Fruit fly (Drosophila melanogaster) whole organism, larva: ENCODE measurements around the gene CG4619.

ENCODE experiments used
- noc ChIP-seq: fragments of 200-800 bp; sonication (Bioruptor generic); optimal IDR thresholded peaks from 3 replicates; lab custom pipeline; 2019; ENCODE audit warnings: missing biosample characterization, mild to moderate bottlenecking, missing genetic modification characterization, moderate library complexity

The CG4619 gene

DNA sequence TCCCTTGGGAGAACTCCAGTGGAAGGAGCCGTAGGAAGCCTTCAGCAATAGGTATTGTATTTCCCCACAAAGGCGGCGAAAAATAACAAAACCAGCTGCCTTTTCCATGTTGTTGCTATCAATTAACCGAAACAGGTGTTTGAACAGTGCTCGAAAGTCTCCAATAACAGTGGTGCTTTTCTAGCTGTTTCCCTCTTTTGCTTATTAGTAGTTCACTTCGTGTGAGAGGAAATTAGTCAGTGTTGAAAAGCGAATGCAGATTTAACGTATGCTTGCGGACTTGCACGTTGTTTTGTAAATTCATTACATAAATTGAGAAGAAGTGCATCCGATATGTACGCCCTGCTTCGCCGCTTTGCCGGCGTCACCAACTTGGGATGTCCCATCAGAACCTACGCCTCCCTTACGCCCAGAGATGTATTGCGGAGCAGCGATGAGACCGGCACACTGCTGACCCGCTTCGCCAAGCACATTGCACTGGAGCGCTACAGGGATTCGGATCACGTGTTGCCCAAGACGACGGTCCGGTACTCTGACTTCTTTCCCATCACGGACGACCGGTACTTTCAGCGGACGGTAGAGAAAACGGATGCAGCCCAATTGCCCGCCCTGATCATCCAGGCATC lies at the start of gene CG4619, which contains the start of gene Datp:
Gene CG4619, plus strand, starts transcription at position 233 of the 626 bp plus-strand sequence.
Gene Datp, minus strand, starts transcription at position 160 of the 626 bp plus-strand sequence.
- TF ChIP-seq noc (tag; lab: Kevin White, UChicago), result peak; percentile 43

DNA sequence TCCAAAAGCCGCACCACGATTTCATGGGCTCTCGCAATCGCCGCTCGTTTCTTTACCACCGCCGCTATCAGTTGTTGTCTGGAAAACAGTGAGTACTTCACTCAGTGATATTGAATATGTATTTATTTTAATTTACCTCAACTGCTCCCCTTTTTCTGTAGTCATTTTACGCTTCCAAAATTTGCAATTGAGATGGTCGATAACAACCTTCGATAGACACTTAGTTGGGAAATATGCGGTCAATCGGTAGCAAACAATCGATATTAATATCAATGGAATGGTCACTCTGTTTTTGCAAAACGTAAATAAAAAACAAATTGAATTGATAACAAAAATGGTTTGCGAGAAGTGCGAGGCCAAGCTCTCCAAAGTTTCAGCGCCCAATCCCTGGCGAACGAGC lies 48.1 kb upstream of the CG4619 start, which contains the start of the genes CG34183 and CG4537:
Gene CG34183, minus strand, starts transcription at position 197 of the 400 bp plus-strand sequence.
Gene CG4537, plus strand, starts transcription at position 310 of the 400 bp plus-strand sequence.
- TF ChIP-seq noc (tag; lab: Kevin White, UChicago), result no peak

dm6 chr2L:9893183-9893582 lies 45.5 kb upstream of the CG4619 start, which contains the start of gene mtDNA-helicase:
mtDNA-helicase (minus strand) TSS chr2L:9893446.
- TF ChIP-seq noc (tag; lab: Kevin White, UChicago), result no peak

DNA sequence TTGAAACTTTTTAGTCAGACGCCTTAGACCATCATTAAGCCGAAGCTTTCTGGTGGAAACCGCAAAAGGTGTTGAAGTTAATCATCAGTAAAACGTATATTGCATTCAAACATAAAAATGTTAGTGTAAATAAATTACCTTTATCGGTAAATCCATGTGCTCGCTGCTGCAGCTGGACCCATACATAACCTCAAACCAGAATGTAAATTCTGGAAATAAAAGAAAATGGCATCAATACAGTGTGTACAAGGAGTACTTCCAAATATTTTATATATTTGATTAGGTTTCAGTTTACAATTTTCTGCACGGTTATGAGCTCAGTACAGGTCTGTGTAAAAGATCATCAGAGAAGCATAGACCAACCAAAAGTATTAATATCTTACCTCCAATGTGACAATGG lies 44.5 kb upstream of the CG4619 start:
- no peak for TF ChIP-seq noc (tag; lab: Kevin White, UChicago)

- TF ChIP-seq noc (tag; lab: Kevin White, UChicago), result peak; percentile 52
Observed at dm6 chr2L:9894871-9895364, 43.7 kb upstream of the CG4619 start, which contains the start of gene Bka. Bka (plus strand) TSS chr2L:9895287.

DNA sequence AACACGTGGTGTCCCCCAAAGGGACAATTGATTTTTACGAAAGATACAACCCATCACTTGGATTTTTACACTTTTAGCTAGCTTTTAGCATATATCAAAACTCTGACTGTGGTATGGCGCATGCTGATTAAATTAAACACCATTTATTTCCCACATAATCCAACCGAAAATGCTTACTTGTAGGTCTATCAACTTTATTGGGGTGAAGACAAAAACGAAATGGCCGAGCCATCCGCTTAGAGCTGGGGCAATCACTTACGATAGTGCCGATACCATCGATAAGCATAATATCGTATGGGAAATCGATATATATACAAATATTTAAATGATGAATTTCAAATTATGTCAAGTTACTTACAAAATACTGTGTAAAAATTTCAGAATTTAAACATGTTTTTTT lies 41.4 kb upstream of the CG4619 start, which contains the start of gene RpS2:
Gene RpS2, minus strand, starts transcription at position 257 of the 400 bp plus-strand sequence.
- TF ChIP-seq noc (tag; lab: Kevin White, UChicago), result peak; percentile 20

DNA sequence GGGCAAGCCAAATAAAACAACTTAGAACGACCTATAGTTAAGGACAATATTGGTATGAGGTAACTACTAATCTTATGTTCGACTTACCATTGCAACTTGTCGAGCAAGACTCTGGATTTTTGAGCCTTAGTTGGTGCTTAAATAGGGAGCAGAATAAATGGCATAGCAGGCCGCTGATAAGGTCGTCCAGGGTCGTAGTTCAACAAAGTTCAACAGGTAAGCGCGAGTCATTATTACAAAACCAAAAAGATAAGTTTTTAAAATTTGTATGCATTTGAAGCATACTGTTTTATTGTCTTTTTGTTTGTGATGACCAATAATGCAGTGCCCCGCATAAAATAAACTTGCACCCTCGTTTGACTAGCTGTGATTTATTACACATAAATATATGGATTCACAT lies 35.6 kb upstream of the CG4619 start, which contains the start of gene Muc30E:
Gene Muc30E, minus strand, starts transcription at position 101 of the 400 bp plus-strand sequence.
- no peak for TF ChIP-seq noc (tag; lab: Kevin White, UChicago)

DNA sequence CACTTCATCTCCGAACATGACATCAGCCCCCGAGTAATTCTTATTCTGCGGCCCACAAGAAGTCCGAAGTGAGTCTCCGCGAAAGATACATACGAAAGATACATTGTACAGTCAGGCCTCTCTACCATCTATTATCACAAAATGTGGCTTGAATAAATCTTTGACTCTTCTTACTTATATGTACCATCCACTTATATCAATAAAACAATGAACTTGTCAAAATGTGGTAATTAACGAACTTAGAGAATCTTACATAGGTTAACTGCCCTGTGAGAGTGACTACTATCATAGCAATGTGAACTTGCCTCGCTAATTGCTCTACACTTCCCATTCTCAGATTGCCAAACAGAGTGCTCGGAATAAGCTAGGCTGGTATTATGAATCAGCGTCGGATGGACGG lies 32.0 kb upstream of the CG4619 start:
- no peak for TF ChIP-seq noc (tag; lab: Kevin White, UChicago)

dm6 chr2L:9907320-9908256 lies 31.1 kb upstream of the CG4619 start:
- TF ChIP-seq noc (tag; lab: Kevin White, UChicago), result no peak

DNA sequence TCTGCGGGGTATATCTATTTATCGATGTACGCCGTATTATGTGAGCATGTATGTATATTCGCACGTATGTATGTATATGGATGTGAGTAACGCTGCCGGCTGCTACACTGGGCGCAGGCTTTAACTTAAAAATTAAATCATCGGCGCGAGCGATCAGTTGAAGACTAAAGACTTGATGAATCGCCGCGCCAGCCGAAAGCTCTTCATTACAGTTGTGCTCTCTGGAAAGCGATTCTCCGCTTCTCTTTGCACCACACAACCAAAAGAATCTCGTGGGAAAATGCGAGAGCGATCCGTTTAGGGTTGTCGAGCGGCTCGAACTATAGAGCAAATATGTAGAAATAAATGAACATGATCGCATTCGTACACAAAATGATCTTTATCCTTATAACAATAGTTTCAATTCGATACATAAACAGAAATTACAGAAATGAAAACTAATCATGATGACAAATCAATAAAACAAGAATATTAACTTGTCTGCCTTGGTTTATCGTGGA lies 30.1 kb upstream of the CG4619 start, which contains the start of gene CG13124:
Gene CG13124, minus strand, starts transcription at position 166 of the 500 bp plus-strand sequence.
- no peak for TF ChIP-seq noc (tag; lab: Kevin White, UChicago)

- TF ChIP-seq noc (tag; lab: Kevin White, UChicago), result peak; percentile 25
Observed at dm6 chr2L:9911783-9912182, 26.9 kb upstream of the CG4619 start.

- TF ChIP-seq noc (tag; lab: Kevin White, UChicago), result no peak
Observed at dm6 chr2L:9912570-9913260, 25.9 kb upstream of the CG4619 start, which contains the start of the genes Etl1 and Srp54. Etl1 (minus strand) TSS chr2L:9912608. Srp54 (plus strand) TSS chr2L:9912911.

- peak; percentile 70 for TF ChIP-seq noc (tag; lab: Kevin White, UChicago)
Observed at dm6 chr2L:9915011-9915850, 23.4 kb upstream of the CG4619 start, which contains the start of gene yip2. yip2 (plus strand) TSS chr2L:9915253.
